Fruit fly (Drosophila melanogaster) whole organism, embryonic: ENCODE results near the gene asf1.
A peak's percentile ranks its signal among the peaks of the same experiment; 100 is the strongest.

Experiments
- Aef1 ChIP-seq: fragments of 200-800 bp; sonication (Bioruptor generic); IDR thresholded peaks from 3 replicates; pipeline ENCODE4 v1.3.6; 2022; ENCODE audit warnings: missing biosample characterization, missing genetic modification characterization
- B-H1 ChIP-seq: fragments of 200-800 bp; sonication (Bioruptor generic); IDR thresholded peaks from 3 replicates; pipeline ENCODE4 v1.3.6; 2022; ENCODE audit warnings: missing biosample characterization, missing genetic modification characterization
- Bdp1 ChIP-seq: fragments of 200-800 bp; sonication (Bioruptor generic); optimal IDR thresholded peaks from 3 replicates; lab custom pipeline; 2016; ENCODE audit warnings: missing biosample characterization, missing genetic modification characterization
- CG11085 ChIP-seq: fragments of 200-800 bp; sonication (Bioruptor generic); IDR thresholded peaks from 2 replicates; pipeline ENCODE4 v1.3.6; 2022; ENCODE audit warnings: missing biosample characterization, missing genetic modification characterization
- CG12104 ChIP-seq: fragments of 200-800 bp; sonication (Bioruptor generic); optimal IDR thresholded peaks from 3 replicates; lab custom pipeline; 2016; ENCODE audit warnings: missing biosample characterization, missing genetic modification characterization
- CG12155 ChIP-seq: fragments of 200-800 bp; sonication (Bioruptor generic); optimal IDR thresholded peaks from 3 replicates; lab custom pipeline; 2016; ENCODE audit warnings: missing biosample characterization, missing genetic modification characterization
- CG12219 ChIP-seq: fragments of 200-800 bp; sonication (Bioruptor generic); optimal IDR thresholded peaks from 3 replicates; lab custom pipeline; 2018; ENCODE audit warnings: missing biosample characterization, mild to moderate bottlenecking, missing genetic modification characterization
- CG12236 ChIP-seq: fragments of 200-800 bp; sonication (Bioruptor generic); optimal IDR thresholded peaks from 2 replicates; lab custom pipeline; 2016; ENCODE audit warnings: missing biosample characterization, missing genetic modification characterization
- CG14014 ChIP-seq: fragments of 200-800 bp; sonication (Bioruptor generic); IDR thresholded peaks from 2 replicates; pipeline ENCODE4 v1.3.6; 2022; ENCODE audit warnings: missing biosample characterization, missing genetic modification characterization
- CG1529 ChIP-seq: fragments of 200-800 bp; sonication (Bioruptor generic); optimal IDR thresholded peaks from 3 replicates; lab custom pipeline; 2018; ENCODE audit warnings: missing biosample characterization, missing genetic modification characterization
- CG15696 ChIP-seq: fragments of 200-800 bp; sonication (Bioruptor generic); optimal IDR thresholded peaks from 2 replicates; lab custom pipeline; 2019; ENCODE audit warnings: missing biosample characterization, mild to moderate bottlenecking, missing genetic modification characterization, moderate library complexity
- CG17802 ChIP-seq: fragments of 200-800 bp; sonication (Bioruptor generic); optimal IDR thresholded peaks from 2 replicates; lab custom pipeline; 2018; ENCODE audit warnings: missing biosample characterization, mild to moderate bottlenecking, missing genetic modification characterization, moderate library complexity
- CG1792 ChIP-seq: fragments of 200-800 bp; sonication (Bioruptor generic); optimal IDR thresholded peaks from 2 replicates; lab custom pipeline; 2016; ENCODE audit warnings: missing biosample characterization, missing genetic modification characterization
- CG1832 ChIP-seq: fragments of 200-800 bp; sonication (Bioruptor generic); optimal IDR thresholded peaks from 2 replicates; lab custom pipeline; 2017; ENCODE audit warnings: missing biosample characterization, mild to moderate bottlenecking, missing genetic modification characterization, inconsistent platforms
- CG30403 ChIP-seq: fragments of 200-800 bp; sonication (Bioruptor generic); optimal IDR thresholded peaks from 3 replicates; lab custom pipeline; 2016; ENCODE audit warnings: missing biosample characterization, missing genetic modification characterization
- CG32772 ChIP-seq: fragments of 200-800 bp; sonication (Bioruptor generic); IDR thresholded peaks from 2 replicates; pipeline ENCODE4 v1.3.6; 2022; ENCODE audit warnings: missing biosample characterization, missing genetic modification characterization
- CG8089 ChIP-seq: fragments of 200-800 bp; sonication (Bioruptor generic); optimal IDR thresholded peaks from 3 replicates; lab custom pipeline; 2016; ENCODE audit warnings: missing biosample characterization, missing genetic modification characterization
- CG9876 ChIP-seq: fragments of 200-800 bp; sonication (Bioruptor generic); optimal IDR thresholded peaks from 2 replicates; lab custom pipeline; 2016; ENCODE audit warnings: missing biosample characterization, missing genetic modification characterization
- Doc2 ChIP-seq: fragments of 200-800 bp; sonication (Bioruptor generic); IDR thresholded peaks from 2 replicates; pipeline ENCODE4 v1.3.6; 2022; ENCODE audit warnings: missing biosample characterization, missing genetic modification characterization
- Ets65A ChIP-seq: fragments of 200-800 bp; sonication (Bioruptor generic); peaks from one replicate; lab custom pipeline; 2016; ENCODE audit warnings: missing biosample characterization, missing genetic modification characterization
- HHEX ChIP-seq: fragments of 200-800 bp; sonication (Bioruptor generic); optimal IDR thresholded peaks from 3 replicates; lab custom pipeline; 2017; ENCODE audit warnings: missing biosample characterization, mild to moderate bottlenecking, missing genetic modification characterization, missing genetic modification reagents
- Hand ChIP-seq: fragments of 200-800 bp; sonication (Bioruptor generic); optimal IDR thresholded peaks from 2 replicates; lab custom pipeline; 2017; ENCODE audit warnings: mild to moderate bottlenecking, missing biosample characterization, missing genetic modification reagents, missing genetic modification characterization
- Pdp1 ChIP-seq, 2 experiments: fragments of 200-800 bp; sonication (Bioruptor generic); optimal IDR thresholded peaks; 3 replicates each; lab custom pipeline; 2016; ENCODE audit warnings: missing biosample characterization in 2 of 2, missing genetic modification characterization in 2 of 2, mild to moderate bottlenecking in 1 of 2, moderate library complexity in 1 of 2
- Side ChIP-seq: fragments of 200-800 bp; sonication (Bioruptor generic); optimal IDR thresholded peaks from 2 replicates; lab custom pipeline; 2016; ENCODE audit warnings: missing biosample characterization, missing genetic modification characterization
- Taf1 ChIP-seq: fragments of 200-800 bp; sonication (Bioruptor generic); IDR thresholded peaks from 2 replicates; pipeline ENCODE4 v1.3.6; 2022; ENCODE audit warnings: missing biosample characterization, missing genetic modification characterization
- Xrp1 ChIP-seq: fragments of 200-800 bp; sonication (Bioruptor generic); IDR thresholded peaks from 2 replicates; pipeline ENCODE4 v1.3.6; 2022; ENCODE audit warnings: missing biosample characterization, missing genetic modification characterization
- abd-A ChIP-seq: fragments of 200-800 bp; sonication (Bioruptor generic); optimal IDR thresholded peaks from 3 replicates; lab custom pipeline; 2019; ENCODE audit warnings: missing biosample characterization, mild to moderate bottlenecking, missing genetic modification characterization, moderate library complexity
- al ChIP-seq: fragments of 200-800 bp; sonication (Bioruptor generic); IDR thresholded peaks from 2 replicates; pipeline ENCODE4 v1.3.6; 2022; ENCODE audit warnings: missing biosample characterization, missing genetic modification characterization
- br ChIP-seq: fragments of >200 bp; optimal IDR thresholded peaks from 2 replicates; lab custom pipeline; 2017
- cato ChIP-seq: fragments of 200-800 bp; sonication (Bioruptor generic); optimal IDR thresholded peaks from 2 replicates; lab custom pipeline; 2016; ENCODE audit warnings: missing biosample characterization, missing genetic modification characterization, borderline replicate concordance
- chm ChIP-seq: fragments of 200-800 bp; sonication (Bioruptor generic); IDR thresholded peaks from 2 replicates; pipeline ENCODE4 v1.3.6; 2022; ENCODE audit warnings: missing biosample characterization, missing genetic modification characterization
- disco-r ChIP-seq: fragments of 200-800 bp; sonication (Bioruptor generic); optimal IDR thresholded peaks from 2 replicates; lab custom pipeline; 2016; ENCODE audit warnings: missing biosample characterization, missing genetic modification characterization
- dm ChIP-seq: fragments of 200-800 bp; sonication (Bioruptor generic); optimal IDR thresholded peaks from 3 replicates; lab custom pipeline; 2016; ENCODE audit warnings: missing biosample characterization, missing genetic modification characterization
- eve ChIP-seq, 2 experiments: fragments of >200 bp; optimal IDR thresholded peaks; 2 replicates each; lab custom pipeline; 2017; ENCODE audit warnings: missing biosample characterization in 2 of 2, missing genetic modification characterization in 2 of 2
- hb ChIP-seq: fragments of 200-800 bp; sonication (Bioruptor generic); IDR thresholded peaks from 3 replicates; pipeline ENCODE4 v1.3.6; 2022; ENCODE audit warnings: missing biosample characterization, missing genetic modification characterization; ENCODE audit not compliant: partially characterized antibody
- her ChIP-seq: fragments of 200-800 bp; sonication (Bioruptor generic); optimal IDR thresholded peaks from 2 replicates; lab custom pipeline; 2016; ENCODE audit warnings: missing biosample characterization, missing genetic modification characterization
- ind ChIP-seq: fragments of 200-800 bp; sonication (Bioruptor generic); optimal IDR thresholded peaks from 3 replicates; lab custom pipeline; 2016; ENCODE audit warnings: missing biosample characterization, missing genetic modification characterization
- insv ChIP-seq, 2 experiments: fragments of 200-800 bp; sonication (Bioruptor generic); optimal IDR thresholded peaks; 3 replicates each; lab custom pipeline; 2016 to 2018; ENCODE audit warnings: missing biosample characterization in 2 of 2, missing genetic modification characterization in 2 of 2
- lola ChIP-seq, 3 experiments: fragments of >200 bp in 2 of 3; fragments of 200-800 bp in 1 of 3; sonication (Bioruptor generic) in 1 of 3; optimal IDR thresholded peaks; 2 replicates each; lab custom pipeline; 2017 to 2019; ENCODE audit warnings: missing biosample characterization in 3 of 3, missing genetic modification characterization in 3 of 3, mild to moderate bottlenecking in 1 of 3, moderate library complexity in 1 of 3
- luna ChIP-seq: fragments of 200-800 bp; sonication (Bioruptor generic); optimal IDR thresholded peaks from 2 replicates; lab custom pipeline; 2016; ENCODE audit warnings: missing biosample characterization, missing genetic modification characterization
- nerfin-1 ChIP-seq: fragments of 200-800 bp; sonication (Bioruptor generic); optimal IDR thresholded peaks from 3 replicates; lab custom pipeline; 2019; ENCODE audit warnings: missing biosample characterization, mild to moderate bottlenecking, missing genetic modification characterization, moderate library complexity
- nom ChIP-seq: fragments of 200-800 bp; sonication (Bioruptor generic); optimal IDR thresholded peaks from 2 replicates; lab custom pipeline; 2017; ENCODE audit warnings: missing biosample characterization, missing genetic modification characterization, mild to moderate bottlenecking, moderate library complexity, missing genetic modification reagents
- pan ChIP-seq, 4 experiments: fragments of >200 bp in 3 of 4; fragments of 200-800 bp in 1 of 4; sonication (Bioruptor generic) in 1 of 4; optimal IDR thresholded peaks in 3 of 4; IDR thresholded peaks in 1 of 4; 2 replicates each; pipeline versions ENCODE4 v1.3.6 to Lab custom; 2017 to 2022; ENCODE audit warnings: missing biosample characterization in 2 of 4, missing genetic modification characterization in 2 of 4, mixed read lengths in 1 of 4
- peb ChIP-seq: fragments of 200-800 bp; sonication (Bioruptor generic); IDR thresholded peaks from 2 replicates; pipeline ENCODE4 v1.3.6; 2022; ENCODE audit warnings: missing biosample characterization, missing genetic modification characterization
- pho ChIP-seq: fragments of 200-800 bp; sonication (Bioruptor generic); optimal IDR thresholded peaks from 2 replicates; lab custom pipeline; 2016; ENCODE audit warnings: missing biosample characterization, missing genetic modification characterization
- rib ChIP-seq: fragments of 200-800 bp; sonication (Bioruptor generic); IDR thresholded peaks from 2 replicates; pipeline ENCODE4 v1.3.6; 2022; ENCODE audit warnings: missing biosample characterization, missing genetic modification characterization
- scrt ChIP-seq: fragments of 200-800 bp; sonication (Bioruptor generic); optimal IDR thresholded peaks from 2 replicates; lab custom pipeline; 2018; ENCODE audit warnings: missing biosample characterization, mild to moderate bottlenecking, missing genetic modification characterization, moderate library complexity
- ssp ChIP-seq: fragments of 200-800 bp; sonication (Bioruptor generic); IDR thresholded peaks from 2 replicates; pipeline ENCODE4 v1.3.6; 2022; ENCODE audit warnings: missing biosample characterization, missing genetic modification characterization
- stwl ChIP-seq: fragments of 200-800 bp; sonication (Bioruptor generic); optimal IDR thresholded peaks from 3 replicates; lab custom pipeline; 2018; ENCODE audit warnings: missing biosample characterization, mild to moderate bottlenecking, missing genetic modification characterization, moderate library complexity
- unpg ChIP-seq: fragments of 200-800 bp; sonication (Bioruptor generic); optimal IDR thresholded peaks from 3 replicates; lab custom pipeline; 2018; ENCODE audit warnings: missing biosample characterization, mild to moderate bottlenecking, missing genetic modification characterization, moderate library complexity
- usp ChIP-seq: fragments of >200 bp; optimal IDR thresholded peaks from 2 replicates; lab custom pipeline; 2017; ENCODE audit warnings: missing biosample characterization, missing genetic modification characterization

asf1 gene

dm6 chr3L:19612172-19612571 is 6.5 kb upstream of the asf1 start, which contains the start of the genes Lon and PIG-F (continued):
- TF ChIP-seq abd-A (tag; lab: Kevin White, UChicago), result no peak
- peak; percentile 97 for TF ChIP-seq nom (GFP tag; lab: Kevin White, UChicago)
- TF ChIP-seq CG12155 (GFP tag; lab: Kevin White, UChicago), result peak; percentile 98
- peak; percentile 95 for TF ChIP-seq ssp
- TF ChIP-seq CG17802 (tag; lab: Kevin White, UChicago), result peak; percentile 91
- peak; percentile 95 for TF ChIP-seq CG12236
- TF ChIP-seq CG1792 (GFP tag; lab: Kevin White, UChicago), result peak; percentile 95
- TF ChIP-seq pho (GFP tag; lab: Kevin White, UChicago), result peak; percentile 99
- TF ChIP-seq Taf1, result peak; percentile 97
- peak; percentile 97 for TF ChIP-seq Side (GFP tag; lab: Kevin White, UChicago)
- peak; percentile 100 for TF ChIP-seq CG30403 (GFP tag; lab: Kevin White, UChicago)
- TF ChIP-seq CG12219 (GFP tag; lab: Kevin White, UChicago), result peak; percentile 96
- TF ChIP-seq CG14014 (GFP tag; lab: Robert Waterston, UW), result peak; percentile 99
- peak in 1 of 2 experiments; percentile 71 for TF ChIP-seq eve (GFP tag; optimal IDR thresholded peaks at IDR 0.05; lab: Kevin White, UChicago)
- peak; percentile 94 for TF ChIP-seq CG9876
- peak; percentile 94 for TF ChIP-seq dm (GFP tag; lab: Kevin White, UChicago)
- peak; percentile 97 for TF ChIP-seq stwl (tag; lab: Kevin White, UChicago)
- peak; percentile 99 for TF ChIP-seq Pdp1 (GFP tag; optimal IDR thresholded peaks at IDR 0.05; lab: Kevin White, UChicago)
- peak; percentile 98 for TF ChIP-seq al (GFP tag; lab: Robert Waterston, UW)
- no peak for TF ChIP-seq br (lab: Kevin White, UChicago)
- no peak for TF ChIP-seq usp (GFP tag; lab: Kevin White, UChicago)
- TF ChIP-seq insv (GFP tag; optimal IDR thresholded peaks at IDR 0.05; lab: Kevin White, UChicago), result peak; percentile 39 to 86
- peak; percentile 93 for TF ChIP-seq Bdp1 (GFP tag; lab: Kevin White, UChicago)
- TF ChIP-seq unpg (GFP tag; lab: Kevin White, UChicago), result peak; percentile 99
- TF ChIP-seq scrt (GFP tag; lab: Kevin White, UChicago), result peak; percentile 95
- TF ChIP-seq Ets65A (GFP tag; lab: Kevin White, UChicago), result peak; percentile 100
- TF ChIP-seq Doc2 (GFP tag; lab: Robert Waterston, UW), result peak; percentile 96
- TF ChIP-seq ind (GFP tag; lab: Kevin White, UChicago), result peak; percentile 100
- TF ChIP-seq luna (GFP tag; lab: Kevin White, UChicago), result peak; percentile 95
- peak; percentile 97 for TF ChIP-seq CG11085 (GFP tag; lab: Robert Waterston, UW)
- TF ChIP-seq disco-r (GFP tag; lab: Kevin White, UChicago), result peak; percentile 96
- peak in 1 of 3 experiments; percentile 99 for TF ChIP-seq lola (GFP tag; optimal IDR thresholded peaks at IDR 0.05; lab: Kevin White, UChicago)
- TF ChIP-seq Aef1 (GFP tag; lab: Robert Waterston, UW), result peak; percentile 99
- TF ChIP-seq B-H1, result peak; percentile 97
- peak; percentile 99 for TF ChIP-seq cato
- peak; percentile 63; the same call in 1 of the 3 replicates for TF ChIP-seq hb (GFP tag; lab: Robert Waterston, UW)
- TF ChIP-seq chm (GFP tag; lab: Robert Waterston, UW), result peak; percentile 94
- TF ChIP-seq peb (GFP tag; lab: Robert Waterston, UW), result peak; percentile 98
- peak; percentile 93 for TF ChIP-seq her (GFP tag; lab: Kevin White, UChicago)
- TF ChIP-seq nerfin-1 (tag; lab: Kevin White, UChicago), result peak; percentile 99
- TF ChIP-seq CG1529, result peak; percentile 99
- TF ChIP-seq CG8089, result peak; percentile 97
- peak; percentile 99 for TF ChIP-seq CG12104 (GFP tag; lab: Kevin White, UChicago)
- no peak for TF ChIP-seq pan (optimal IDR thresholded peaks at IDR 0.05; lab: Kevin White, UChicago)
- peak in 1 of 2 experiments; percentile 99 for TF ChIP-seq pan (GFP tag; optimal IDR thresholded peaks at IDR 0.05 in 1 of 2, IDR thresholded peaks at IDR 0.05 in 1 of 2)
- TF ChIP-seq CG1832 (GFP tag; lab: Kevin White, UChicago), result no peak
- TF ChIP-seq HHEX (GFP tag; lab: Kevin White, UChicago), result peak; percentile 99
- peak; percentile 98 for TF ChIP-seq CG32772
- TF ChIP-seq Xrp1 (GFP tag; lab: Robert Waterston, UW), result peak; percentile 99
- peak; percentile 97 for TF ChIP-seq rib (GFP tag; lab: Robert Waterston, UW)
- peak; percentile 97 for TF ChIP-seq Hand (GFP tag; lab: Kevin White, UChicago)
- TF ChIP-seq CG15696 (tag; lab: Kevin White, UChicago), result peak; percentile 100
